Worm (Caenorhabditis elegans): ENCODE measurements around the gene ZK1248.11.

DNA sequence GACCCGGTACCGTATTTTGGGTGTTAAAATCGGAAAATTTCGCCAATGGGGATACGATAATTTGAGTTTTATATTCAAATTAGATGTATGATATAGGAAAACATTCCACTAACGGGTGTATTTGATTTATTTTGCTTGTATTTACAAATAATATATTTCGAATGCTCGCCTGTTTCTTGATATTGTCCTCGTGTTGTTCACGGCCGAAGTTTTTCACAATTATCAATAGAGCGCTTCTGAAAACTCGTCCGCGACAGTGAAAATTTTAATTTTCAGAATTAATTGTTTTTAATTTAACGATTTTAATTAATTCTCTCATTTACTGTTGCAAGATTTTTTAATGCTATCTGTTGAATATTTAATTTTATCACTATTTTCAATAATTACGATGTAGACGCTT is 8.7 kb downstream of the ZK1248.11 start:
- TF ChIP-seq isw-1 (GFP tag; IDR thresholded peaks at IDR 0.05) (no peak), nhr-47 (tag; optimal IDR thresholded peaks at IDR 0.05) (no peak), lsy-2 (tag; optimal IDR thresholded peaks at IDR 0.05) (peak in 1 of 2 experiments; percentile 40), nhr-12 (tag; optimal IDR thresholded peaks at IDR 0.05) (no peak), ama-1 (optimal IDR thresholded peaks at IDR 0.05) (no peak), pax-3 (tag; optimal IDR thresholded peaks at IDR 0.05) (no peak), jun-1 (tag; optimal IDR thresholded peaks at IDR 0.05) (no peak), fkh-10 (GFP tag; optimal IDR thresholded peaks at IDR 0.05) (no peak), aha-1 (tag; optimal IDR thresholded peaks at IDR 0.05) (no peak), nhr-237 (tag; optimal IDR thresholded peaks at IDR 0.05) (no peak), nhr-28 (tag; optimal IDR thresholded peaks at IDR 0.05) (no peak), tbx-2 (tag; optimal IDR thresholded peaks at IDR 0.05) (peak; percentile 59), elt-3 (tag; optimal IDR thresholded peaks at IDR 0.05) (no peak)

Data from whole organism, L1 larva.